Worm (Caenorhabditis elegans): ENCODE measurements around the gene pepm-1.

pepm-1 gene

DNA sequence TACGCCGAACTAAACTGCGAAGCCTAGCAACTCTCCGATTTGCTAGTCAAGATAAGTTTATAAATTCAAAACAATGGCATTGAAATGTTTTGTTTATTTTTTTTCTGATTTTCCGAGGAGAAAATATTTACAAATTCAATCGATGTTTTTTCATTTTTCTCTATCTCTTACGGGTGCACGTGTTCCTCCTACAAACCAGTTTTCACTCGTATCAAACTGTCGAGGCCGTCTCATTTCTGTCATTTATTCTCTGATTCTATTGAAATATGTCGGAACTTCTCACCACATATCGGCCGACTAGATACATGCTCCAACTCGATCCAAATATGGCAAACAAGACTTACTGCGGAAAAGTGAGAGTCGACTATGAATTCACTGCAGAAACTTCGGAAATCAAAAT, 2.6 kb downstream of the pepm-1 start, which contains the start of gene F47B8.8:
Gene F47B8.8 (plus strand): TSS at position 257 of the 400 bp plus-strand sequence.
- TF ChIP-seq ztf-29 (GFP tag; IDR thresholded peaks at IDR 0.05): no peak
- TF ChIP-seq flt-1 (GFP tag; IDR thresholded peaks at IDR 0.05): no peak
- TF ChIP-seq klf-2 (GFP tag; conservative IDR thresholded peaks at IDR 0.05): no peak
- TF ChIP-seq tab-1 (GFP tag; IDR thresholded peaks at IDR 0.05): no peak
- TF ChIP-seq med-1 (GFP tag; optimal IDR thresholded peaks at IDR 0.05; ENCODE audit: insufficient read depth): no peak
- no peak for TF ChIP-seq T22C8.4 (GFP tag; IDR thresholded peaks at IDR 0.05)
- no peak for TF ChIP-seq ref-1 (GFP tag; conservative IDR thresholded peaks at IDR 0.05)
- no peak for TF ChIP-seq cog-1 (tag; optimal IDR thresholded peaks at IDR 0.05)
- no peak for TF ChIP-seq ztf-23 (GFP tag; IDR thresholded peaks at IDR 0.05)

DNA sequence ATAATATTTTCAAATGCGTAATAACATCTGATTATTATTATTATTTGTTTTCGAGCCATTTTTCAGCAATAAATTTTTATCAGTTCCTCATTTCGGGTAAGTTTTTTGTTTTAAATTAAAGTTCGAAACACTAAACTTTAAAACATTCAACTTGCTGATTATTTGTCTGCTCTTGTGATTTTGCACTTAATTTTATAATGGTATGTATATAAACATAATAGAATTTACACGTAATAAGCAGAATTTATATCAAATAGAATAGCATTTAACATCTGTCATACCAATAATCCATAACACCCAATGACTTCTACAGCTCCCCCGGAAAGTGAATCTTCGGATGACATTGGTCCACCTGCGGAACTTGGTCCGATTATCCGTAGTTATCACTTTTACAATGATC, 4.2 kb downstream of the pepm-1 start, which contains the start of gene srm-4:
Gene srm-4 (plus strand): TSS at position 301 of the 400 bp plus-strand sequence.
- TF ChIP-seq ztf-29 (GFP tag; IDR thresholded peaks at IDR 0.05) (no peak), tab-1 (GFP tag; IDR thresholded peaks at IDR 0.05) (no peak), klf-2 (GFP tag; conservative IDR thresholded peaks at IDR 0.05) (no peak), cog-1 (tag; optimal IDR thresholded peaks at IDR 0.05) (no peak), ztf-23 (GFP tag; IDR thresholded peaks at IDR 0.05) (no peak), flt-1 (GFP tag; IDR thresholded peaks at IDR 0.05) (no peak), T22C8.4 (GFP tag; IDR thresholded peaks at IDR 0.05) (no peak), ref-1 (GFP tag; conservative IDR thresholded peaks at IDR 0.05) (no peak), med-1 (GFP tag; optimal IDR thresholded peaks at IDR 0.05; ENCODE audit: insufficient read depth) (no peak)

DNA sequence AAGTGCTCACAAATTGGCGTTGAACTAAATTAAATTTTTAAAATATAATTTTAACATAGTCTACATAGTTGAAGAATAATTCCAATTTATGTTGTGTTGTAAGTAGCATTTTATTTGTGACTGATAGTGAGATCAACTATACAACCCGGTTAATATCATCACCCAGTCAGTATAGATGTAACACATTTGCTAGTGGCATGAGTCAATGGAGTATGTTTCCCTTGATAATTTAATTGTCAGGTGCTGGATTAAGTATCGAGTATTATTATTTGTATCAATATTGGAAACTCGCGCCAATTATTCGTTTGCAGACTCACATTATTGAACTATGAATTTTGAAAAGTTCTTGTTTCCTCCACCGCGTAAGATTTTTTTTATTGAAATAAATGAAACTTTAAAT, 6.0 kb downstream of the pepm-1 start, which contains the start of gene srm-5:
Gene srm-5 (plus strand): TSS at position 301 of the 400 bp plus-strand sequence.
- TF ChIP-seq ref-1 (GFP tag; conservative IDR thresholded peaks at IDR 0.05): no peak
- no peak for TF ChIP-seq klf-2 (GFP tag; conservative IDR thresholded peaks at IDR 0.05)
- no peak for TF ChIP-seq flt-1 (GFP tag; IDR thresholded peaks at IDR 0.05)
- TF ChIP-seq med-1 (GFP tag; optimal IDR thresholded peaks at IDR 0.05; ENCODE audit: insufficient read depth): no peak
- TF ChIP-seq T22C8.4 (GFP tag; IDR thresholded peaks at IDR 0.05): no peak
- no peak for TF ChIP-seq ztf-23 (GFP tag; IDR thresholded peaks at IDR 0.05)
- TF ChIP-seq cog-1 (tag; optimal IDR thresholded peaks at IDR 0.05): no peak
- no peak for TF ChIP-seq ztf-29 (GFP tag; IDR thresholded peaks at IDR 0.05)
- no peak for TF ChIP-seq tab-1 (GFP tag; IDR thresholded peaks at IDR 0.05)

DNA sequence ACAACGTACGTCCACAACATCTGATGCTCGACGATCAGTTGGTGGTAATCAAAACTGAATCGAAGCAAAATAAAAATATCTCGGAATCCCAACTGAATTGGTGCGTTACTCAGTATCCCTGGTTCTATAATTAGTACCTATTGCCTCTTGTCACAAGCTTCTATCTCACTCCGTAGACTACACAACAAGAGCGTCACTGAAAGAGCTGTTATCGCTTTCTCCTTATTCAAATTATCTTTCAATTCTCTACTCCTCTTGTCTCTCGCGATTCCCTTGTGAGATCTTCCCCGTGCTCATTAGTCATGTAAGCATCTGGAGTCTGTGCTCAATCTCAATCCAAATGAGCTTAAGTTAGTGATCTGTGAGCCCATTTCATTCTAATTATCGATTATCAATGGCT, 7.7 kb downstream of the pepm-1 start, which contains the start of gene srm-6:
Gene srm-6 (plus strand): TSS at position 301 of the 400 bp plus-strand sequence.
- no peak for TF ChIP-seq cog-1 (tag; optimal IDR thresholded peaks at IDR 0.05)

DNA sequence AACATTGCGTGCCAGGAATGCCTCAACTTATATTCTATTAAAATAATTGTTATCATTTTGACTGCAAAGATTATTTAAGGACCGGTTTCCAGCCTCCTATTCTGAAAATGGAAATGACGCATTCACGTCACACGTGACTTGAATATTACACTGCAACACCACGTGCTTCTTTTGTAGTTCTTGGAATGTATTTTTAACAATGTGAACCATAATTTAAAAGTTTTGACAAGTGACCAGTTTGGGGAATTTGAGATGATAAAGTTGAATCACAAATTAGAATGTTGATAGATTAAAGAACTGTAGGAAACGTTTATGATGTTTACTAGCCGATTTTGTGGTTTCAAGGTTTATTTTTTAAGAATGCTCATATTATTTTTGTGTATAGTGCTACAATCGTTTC, 12.8 kb downstream of the pepm-1 start, which contains the start of gene F47B8.10:
Gene F47B8.10 (plus strand): TSS at position 301 of the 400 bp plus-strand sequence.
- TF ChIP-seq klf-2 (GFP tag; conservative IDR thresholded peaks at IDR 0.05) (no peak), T22C8.4 (GFP tag; IDR thresholded peaks at IDR 0.05) (no peak), cog-1 (tag; optimal IDR thresholded peaks at IDR 0.05) (no peak), flt-1 (GFP tag; IDR thresholded peaks at IDR 0.05) (no peak), ztf-29 (GFP tag; IDR thresholded peaks at IDR 0.05) (no peak), ref-1 (GFP tag; conservative IDR thresholded peaks at IDR 0.05) (no peak), ztf-23 (GFP tag; IDR thresholded peaks at IDR 0.05) (no peak), tab-1 (GFP tag; IDR thresholded peaks at IDR 0.05) (no peak), med-1 (GFP tag; optimal IDR thresholded peaks at IDR 0.05; ENCODE audit: insufficient read depth) (no peak)

DNA sequence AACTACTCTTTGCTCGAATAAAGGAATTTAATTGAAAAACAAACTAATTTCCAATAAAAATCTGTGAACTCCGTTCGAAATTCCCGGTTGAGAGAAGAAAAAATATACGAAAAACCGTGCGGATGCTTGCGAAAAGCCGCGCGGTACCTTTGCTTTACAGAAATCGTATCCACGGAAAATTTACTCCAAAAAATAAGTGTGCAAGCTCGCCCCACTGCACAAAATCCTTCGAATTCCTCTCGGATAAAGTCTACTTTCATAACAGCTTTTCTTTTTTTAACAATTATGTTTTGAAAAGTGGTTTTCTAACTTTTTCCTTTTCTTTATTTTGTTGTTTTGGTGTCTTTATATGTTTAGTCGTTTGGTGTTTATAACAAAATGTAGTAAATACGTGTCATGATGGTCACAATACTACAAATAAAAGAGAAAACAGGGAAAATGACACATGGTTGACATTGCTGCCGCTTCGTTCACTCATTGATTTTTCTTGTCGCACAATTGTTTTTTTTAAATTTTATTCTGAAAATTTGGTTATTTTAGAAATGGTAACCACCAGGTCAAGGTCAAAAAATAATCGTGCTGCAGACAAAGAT, 18.4 kb downstream of the pepm-1 start, which contains the start of gene cept-2:
Gene cept-2 (plus strand): TSS at position 533 of the 593 bp plus-strand sequence.
- TF ChIP-seq ztf-29 (GFP tag; IDR thresholded peaks at IDR 0.05): no peak
- 0 out of 2 replicates have a peak, but pooled peaks have one; percentile 54 for TF ChIP-seq klf-2 (GFP tag; conservative IDR thresholded peaks at IDR 0.05)
- TF ChIP-seq flt-1 (GFP tag; IDR thresholded peaks at IDR 0.05): peak; percentile 78
- TF ChIP-seq T22C8.4 (GFP tag; IDR thresholded peaks at IDR 0.05): no peak
- no peak for TF ChIP-seq tab-1 (GFP tag; IDR thresholded peaks at IDR 0.05)
- TF ChIP-seq med-1 (GFP tag; optimal IDR thresholded peaks at IDR 0.05; ENCODE audit: insufficient read depth): no peak
- TF ChIP-seq cog-1 (tag; optimal IDR thresholded peaks at IDR 0.05): peak; percentile 84
- no peak for TF ChIP-seq ref-1 (GFP tag; conservative IDR thresholded peaks at IDR 0.05)
- TF ChIP-seq ztf-23 (GFP tag; IDR thresholded peaks at IDR 0.05): peak; percentile 77

DNA sequence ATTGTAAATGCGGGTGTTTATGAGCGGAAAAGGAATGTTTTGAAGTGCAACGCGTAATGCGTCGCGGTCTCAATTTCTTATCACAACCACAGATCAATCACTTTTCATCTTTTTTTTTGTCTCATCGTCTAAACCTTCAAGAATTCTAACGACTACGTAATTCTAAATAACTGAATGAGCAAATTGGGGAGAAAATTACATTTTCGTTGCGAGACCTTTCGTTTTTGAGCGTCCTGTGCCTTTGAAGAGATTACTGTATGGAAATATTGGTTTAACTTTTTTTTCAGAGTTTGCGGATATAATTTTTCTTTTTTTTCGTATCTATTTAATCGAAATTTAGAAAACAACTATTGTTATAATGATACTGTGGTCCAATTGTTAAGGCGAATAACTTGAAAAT, 21.6 kb downstream of the pepm-1 start:
- TF ChIP-seq ztf-23 (GFP tag; IDR thresholded peaks at IDR 0.05): no peak
- no peak for TF ChIP-seq T22C8.4 (GFP tag; IDR thresholded peaks at IDR 0.05)
- TF ChIP-seq cog-1 (tag; optimal IDR thresholded peaks at IDR 0.05): no peak
- no peak for TF ChIP-seq klf-2 (GFP tag; conservative IDR thresholded peaks at IDR 0.05)
- TF ChIP-seq ref-1 (GFP tag; conservative IDR thresholded peaks at IDR 0.05): no peak
- no peak for TF ChIP-seq med-1 (GFP tag; optimal IDR thresholded peaks at IDR 0.05; ENCODE audit: insufficient read depth)
- no peak for TF ChIP-seq tab-1 (GFP tag; IDR thresholded peaks at IDR 0.05)
- no peak for TF ChIP-seq flt-1 (GFP tag; IDR thresholded peaks at IDR 0.05)
- TF ChIP-seq ztf-29 (GFP tag; IDR thresholded peaks at IDR 0.05): no peak

DNA sequence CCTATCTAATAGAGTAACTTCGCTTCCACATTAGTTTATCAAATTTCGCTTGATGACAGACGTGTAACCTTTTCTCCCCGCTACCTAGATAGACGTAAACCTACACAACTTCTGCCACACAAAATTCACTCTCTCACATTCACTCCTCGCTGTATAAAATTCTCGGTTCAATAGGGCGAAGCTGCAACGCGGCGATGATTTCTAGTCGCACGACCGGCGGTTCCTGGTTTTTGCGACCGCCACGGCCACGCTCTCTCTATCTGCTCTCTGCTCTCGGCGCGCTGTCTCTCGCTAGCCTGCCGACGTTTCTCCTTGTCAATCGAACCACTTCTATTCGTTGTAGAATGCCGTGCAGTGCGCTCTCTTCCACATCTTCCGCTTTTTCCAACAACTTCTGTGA, 22.0 kb downstream of the pepm-1 start:
- TF ChIP-seq tab-1 (GFP tag; IDR thresholded peaks at IDR 0.05): no peak
- no peak for TF ChIP-seq ref-1 (GFP tag; conservative IDR thresholded peaks at IDR 0.05)
- peak; percentile 35; the same call in 1 of the 2 replicates for TF ChIP-seq flt-1 (GFP tag; IDR thresholded peaks at IDR 0.05)

DNA sequence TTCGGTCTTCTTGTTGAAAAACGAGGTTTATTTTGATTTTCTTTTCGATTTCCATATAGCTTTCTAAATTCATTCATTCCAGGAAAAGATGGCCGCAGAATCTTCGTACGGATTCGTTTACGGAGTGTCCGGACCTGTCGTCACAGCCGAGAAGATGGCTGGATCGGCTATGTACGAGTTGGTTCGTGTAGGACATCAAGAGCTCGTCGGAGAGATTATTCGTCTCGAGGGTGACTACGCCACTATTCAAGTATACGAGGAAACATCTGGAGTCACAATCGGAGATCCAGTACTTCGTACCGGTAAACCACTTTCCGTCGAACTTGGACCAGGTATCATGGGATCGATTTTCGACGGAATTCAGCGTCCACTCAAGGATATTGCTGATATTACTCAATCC, 22.7 kb downstream of the pepm-1 start, which contains the start of gene vha-13:
Gene vha-13 (plus strand): TSS at position 81 of the 400 bp plus-strand sequence.
- TF ChIP-seq klf-2 (GFP tag; conservative IDR thresholded peaks at IDR 0.05) (no peak), tab-1 (GFP tag; IDR thresholded peaks at IDR 0.05) (no peak)

DNA sequence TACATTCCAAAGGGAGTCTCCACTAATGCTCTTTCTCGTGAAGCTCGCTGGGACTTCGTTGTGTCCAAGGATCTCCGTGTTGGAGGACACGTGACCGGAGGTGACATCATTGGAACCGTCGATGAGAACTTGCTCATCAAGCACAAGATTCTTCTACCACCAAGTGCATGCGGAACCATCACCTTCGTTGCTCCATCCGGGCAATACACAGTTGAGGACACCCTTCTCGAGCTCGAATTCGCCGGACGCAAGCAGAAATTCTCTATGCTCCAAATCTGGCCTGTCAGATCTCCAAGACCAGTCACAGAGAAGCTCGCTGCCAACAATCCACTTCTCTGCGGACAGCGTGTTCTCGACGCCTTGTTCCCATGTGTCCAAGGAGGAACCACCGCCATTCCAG, 23.1 kb downstream of the pepm-1 start:
- TF ChIP-seq cog-1 (tag; optimal IDR thresholded peaks at IDR 0.05) (no peak), flt-1 (GFP tag; IDR thresholded peaks at IDR 0.05) (0 out of 2 replicates have a peak, but pooled peaks have one; percentile 57)
